Worm (Caenorhabditis elegans): Measurements from ENCODE around the gene F26C11.3.

The F26C11.3 gene

ce11 chrII:9914999-9915398 is at the start of gene F26C11.3:
F26C11.3 (minus strand) TSS chrII:9915099.
- TF ChIP-seq ama-1 (optimal IDR thresholded peaks at IDR 0.05) (no peak), snpc-4 (tag; optimal IDR thresholded peaks at IDR 0.05) (no peak), ceh-90 (tag; optimal IDR thresholded peaks at IDR 0.05) (no peak), rnt-1 (tag; optimal IDR thresholded peaks at IDR 0.05) (no peak), nhr-90 (tag; optimal IDR thresholded peaks at IDR 0.05; ENCODE audit: poor library complexity) (no peak), ceh-82 (tag; optimal IDR thresholded peaks at IDR 0.05) (no peak), mef-2 (tag; optimal IDR thresholded peaks at IDR 0.05) (no peak), Y116A8C.19 (tag; optimal IDR thresholded peaks at IDR 0.05; ENCODE audit: borderline replicate concordance) (no peak), grh-1 (GFP tag; IDR thresholded peaks at IDR 0.05) (no peak), tbx-2 (tag; optimal IDR thresholded peaks at IDR 0.05) (no peak), ztf-11 (tag; optimal IDR thresholded peaks at IDR 0.05) (no peak), nhr-12 (tag; optimal IDR thresholded peaks at IDR 0.05) (no peak)

- TF ChIP-seq isw-1 (GFP tag; IDR thresholded peaks at IDR 0.05) (no peak), elt-2 (tag; optimal IDR thresholded peaks at IDR 0.05) (no peak)
Measured at ce11 chrII:9963808-9964207, 48.9 kb upstream of the F26C11.3 start.

- TF ChIP-seq mdl-1 (tag; optimal IDR thresholded peaks at IDR 0.05) (no peak), lir-3 (tag; optimal IDR thresholded peaks at IDR 0.05; ENCODE audit: poor library complexity) (no peak), sptf-1 (tag; optimal IDR thresholded peaks at IDR 0.05) (no peak), nhr-85 (tag) (no peak), ets-5 (GFP tag; IDR thresholded peaks at IDR 0.05) (no peak), pax-3 (tag; optimal IDR thresholded peaks at IDR 0.05) (no peak), isw-1 (GFP tag; IDR thresholded peaks at IDR 0.05) (no peak), nhr-12 (tag; optimal IDR thresholded peaks at IDR 0.05) (no peak), mab-9 (GFP tag; IDR thresholded peaks at IDR 0.05) (no peak), C16A3.4 (tag; optimal IDR thresholded peaks at IDR 0.05) (no peak)
Measured at ce11 chrII:9960127-9960526, 45.2 kb upstream of the F26C11.3 start.

- TF ChIP-seq alr-1 (tag; optimal IDR thresholded peaks at IDR 0.05; ENCODE audit: borderline replicate concordance) (no peak), hlh-17 (GFP tag; optimal IDR thresholded peaks at IDR 0.05; ENCODE audit: borderline replicate concordance) (no peak), xbp-1 (tag; optimal IDR thresholded peaks at IDR 0.05) (no peak), egl-27 (tag; optimal IDR thresholded peaks at IDR 0.05) (no peak), fkh-8 (tag; optimal IDR thresholded peaks at IDR 0.05) (peak; percentile 36)
Measured at ce11 chrII:9956116-9956515, 41.2 kb upstream of the F26C11.3 start.

ce11 chrII:9954885-9955284 is 40.0 kb upstream of the F26C11.3 start, which contains the start of gene egl-43:
egl-43 (plus strand) TSS chrII:9955185.
- TF ChIP-seq dsc-1 (tag; optimal IDR thresholded peaks at IDR 0.05) (no peak), zag-1 (tag; optimal IDR thresholded peaks at IDR 0.05) (no peak)

ce11 chrII:9951846-9952245 is 36.9 kb upstream of the F26C11.3 start:
- peak; percentile 53 for TF ChIP-seq fkh-8 (tag; optimal IDR thresholded peaks at IDR 0.05)
- peak; percentile 62 for TF ChIP-seq hlh-4 (tag; optimal IDR thresholded peaks at IDR 0.05)
- TF ChIP-seq C04F5.9 (tag; optimal IDR thresholded peaks at IDR 0.05): no peak
- TF ChIP-seq nhr-71 (tag; optimal IDR thresholded peaks at IDR 0.05): peak; percentile 17
- TF ChIP-seq skn-1 (tag; optimal IDR thresholded peaks at IDR 0.05): no peak
- no peak for TF ChIP-seq hpl-2 (GFP tag; optimal IDR thresholded peaks at IDR 0.05)
- no peak for TF ChIP-seq pax-3 (tag; optimal IDR thresholded peaks at IDR 0.05)
- TF ChIP-seq sup-37 (GFP tag; optimal IDR thresholded peaks at IDR 0.05): no peak
- TF ChIP-seq tlp-1 (tag; optimal IDR thresholded peaks at IDR 0.05): no peak
- no peak for TF ChIP-seq nhr-85 (tag)
